Worm (Caenorhabditis elegans) whole organism, L2 larva: ENCODE results near the gene C06E4.1.

Experiments
- F13H6.1 ChIP-seq: sonication (generic microtip); optimal IDR thresholded peaks from 2 replicates; lab custom pipeline; 2016; ENCODE audit warnings: missing genetic modification characterization, missing compliant biosample characterization
- R02D3.7 ChIP-seq: fragments of 150-350 bp; optimal IDR thresholded peaks from 2 replicates; lab custom pipeline; 2014; ENCODE audit warnings: missing biosample characterization, missing genetic modification characterization
- Y55F3AM.14 ChIP-seq: fragments of 200-800 bp; sonication (Bioruptor generic); optimal IDR thresholded peaks from 2 replicates; lab custom pipeline; 2018; ENCODE audit warnings: mild to moderate bottlenecking, missing genetic modification characterization, missing compliant biosample characterization
- ZK546.5 ChIP-seq: sonication (generic microtip); optimal IDR thresholded peaks from 2 replicates; lab custom pipeline; 2017; ENCODE audit warnings: missing biosample characterization, missing genetic modification characterization
- alr-1 ChIP-seq: fragments of 150-350 bp; optimal IDR thresholded peaks from 2 replicates; lab custom pipeline; 2014; ENCODE audit warnings: missing biosample characterization, missing genetic modification characterization
- aly-2 ChIP-seq: fragments of 150-350 bp; optimal IDR thresholded peaks from 2 replicates; lab custom pipeline; 2014; ENCODE audit warnings: missing biosample characterization, missing genetic modification characterization
- ama-1 ChIP-seq: fragments of 150-350 bp; optimal IDR thresholded peaks from 2 replicates; lab custom pipeline; 2018; ENCODE audit warnings: inconsistent platforms
- blmp-1 ChIP-seq: sonication (generic microtip); optimal IDR thresholded peaks from 2 replicates; lab custom pipeline; 2017; ENCODE audit warnings: missing genetic modification characterization, mild to moderate bottlenecking, missing compliant biosample characterization, antibody characterized with exemption, moderate library complexity; ENCODE audit not compliant: insufficient read depth
- ceh-82 ChIP-seq: fragments of 150-350 bp; optimal IDR thresholded peaks from 2 replicates; lab custom pipeline; 2014; ENCODE audit warnings: missing biosample characterization, missing genetic modification characterization
- crh-2 ChIP-seq: sonication (generic microtip); optimal IDR thresholded peaks from 2 replicates; lab custom pipeline; 2017; ENCODE audit warnings: missing biosample characterization, missing genetic modification characterization
- dmd-4 ChIP-seq: sonication (generic microtip); optimal IDR thresholded peaks from 2 replicates; lab custom pipeline; 2017; ENCODE audit warnings: missing biosample characterization, missing genetic modification characterization
- elt-3 ChIP-seq: sonication (generic microtip); optimal IDR thresholded peaks from 2 replicates; lab custom pipeline; 2017; ENCODE audit warnings: missing biosample characterization, missing genetic modification characterization
- fos-1 ChIP-seq: fragments of 150-350 bp; optimal IDR thresholded peaks from 2 replicates; lab custom pipeline; 2014; ENCODE audit warnings: missing biosample characterization, missing genetic modification characterization
- lin-11 ChIP-seq: fragments of 150-350 bp; sonication (generic microtip); optimal IDR thresholded peaks from 2 replicates; lab custom pipeline; 2014; ENCODE audit warnings: missing biosample characterization, missing genetic modification characterization, inconsistent platforms, mixed read lengths
- lin-13 ChIP-seq: fragments of 150-350 bp; optimal IDR thresholded peaks from 2 replicates; lab custom pipeline; 2014; ENCODE audit warnings: missing biosample characterization, missing genetic modification reagents, missing genetic modification characterization
- lin-39 ChIP-seq: fragments of 150-350 bp; optimal IDR thresholded peaks from 2 replicates; lab custom pipeline; 2014; ENCODE audit warnings: missing biosample characterization, missing genetic modification reagents, missing genetic modification characterization
- lsy-2 ChIP-seq, 2 experiments: fragments of 150-350 bp in 1 of 2; sonication (generic microtip) in 1 of 2; optimal IDR thresholded peaks; 2 replicates each; lab custom pipeline; 2014 to 2017; ENCODE audit warnings: missing biosample characterization in 2 of 2, missing genetic modification characterization in 2 of 2
- mab-5 ChIP-seq: fragments of 150-350 bp; optimal IDR thresholded peaks from 2 replicates; lab custom pipeline; 2014; ENCODE audit warnings: missing biosample characterization, missing genetic modification characterization
- mbf-1 ChIP-seq: sonication (generic microtip); optimal IDR thresholded peaks from 2 replicates; lab custom pipeline; 2017; ENCODE audit warnings: missing biosample characterization, missing genetic modification characterization
- mdl-1 ChIP-seq, 2 experiments: fragments of 150-350 bp in 1 of 2; sonication (generic microtip) in 1 of 2; optimal IDR thresholded peaks; 2 replicates each; lab custom pipeline; 2017; ENCODE audit warnings: missing biosample characterization in 2 of 2, missing genetic modification characterization in 2 of 2
- nhr-10 ChIP-seq: sonication (generic microtip); optimal IDR thresholded peaks from 2 replicates; lab custom pipeline; 2017; ENCODE audit warnings: missing biosample characterization, missing genetic modification characterization
- nhr-11 ChIP-seq: fragments of 150-350 bp; optimal IDR thresholded peaks from 2 replicates; lab custom pipeline; 2014; ENCODE audit warnings: missing biosample characterization, missing genetic modification characterization
- nhr-12 ChIP-seq: fragments of 150-350 bp; optimal IDR thresholded peaks from 2 replicates; lab custom pipeline; 2014; ENCODE audit warnings: missing biosample characterization, missing genetic modification characterization
- nhr-129 ChIP-seq: fragments of 150-350 bp; optimal IDR thresholded peaks from 2 replicates; lab custom pipeline; 2014; ENCODE audit warnings: missing biosample characterization, missing genetic modification characterization
- nhr-21 ChIP-seq: fragments of 150-350 bp; optimal IDR thresholded peaks from 2 replicates; lab custom pipeline; 2014; ENCODE audit warnings: missing biosample characterization, missing genetic modification characterization
- nhr-23 ChIP-seq: fragments of 150-350 bp; optimal IDR thresholded peaks from 2 replicates; lab custom pipeline; 2014; ENCODE audit warnings: missing biosample characterization, missing genetic modification reagents, missing genetic modification characterization
- nhr-6 ChIP-seq: fragments of 150-350 bp; optimal IDR thresholded peaks from 2 replicates; lab custom pipeline; 2014; ENCODE audit warnings: missing biosample characterization, missing genetic modification characterization
- nhr-77 ChIP-seq: fragments of 150-350 bp; optimal IDR thresholded peaks from 2 replicates; lab custom pipeline; 2014; ENCODE audit warnings: missing biosample characterization, missing genetic modification characterization
- peb-1 ChIP-seq: fragments of 150-350 bp; optimal IDR thresholded peaks from 2 replicates; lab custom pipeline; 2014; ENCODE audit warnings: missing biosample characterization, missing genetic modification characterization
- skn-1 ChIP-seq: sonication (generic microtip); optimal IDR thresholded peaks from 2 replicates; lab custom pipeline; 2017; ENCODE audit warnings: missing biosample characterization, missing genetic modification characterization
- sma-3 ChIP-seq: sonication (generic microtip); optimal IDR thresholded peaks from 2 replicates; lab custom pipeline; 2016; ENCODE audit warnings: missing genetic modification reagents, missing genetic modification characterization, missing compliant biosample characterization
- unc-55 ChIP-seq: fragments of 150-350 bp; sonication (generic microtip); optimal IDR thresholded peaks from 3 replicates; lab custom pipeline; 2014; ENCODE audit warnings: missing biosample characterization, missing genetic modification reagents, missing genetic modification characterization
- zag-1 ChIP-seq: fragments of 150-350 bp; optimal IDR thresholded peaks from 2 replicates; lab custom pipeline; 2014; ENCODE audit warnings: missing biosample characterization, missing genetic modification characterization
- ztf-1 ChIP-seq: fragments of 200-800 bp; sonication (Bioruptor generic); conservative IDR thresholded peaks from 2 replicates; pipeline ENCODE4 v1.3.6; 2022; ENCODE audit warnings: missing genetic modification characterization, missing compliant biosample characterization
- ztf-11 ChIP-seq: sonication (generic microtip); optimal IDR thresholded peaks from 2 replicates; lab custom pipeline; 2017; ENCODE audit warnings: missing biosample characterization, missing genetic modification characterization

The C06E4.1 gene

ce11 chrIV:7263137-7263536 lies 19.9 kb upstream of the C06E4.1 start, which contains the start of gene glb-2:
Gene glb-2, minus strand, starts transcription at chrIV:7263237.
- TF ChIP-seq nhr-12 (tag; lab: Kevin White, UChicago) (no peak), skn-1 (tag; lab: Kevin White, UChicago) (no peak), lin-13 (no peak), blmp-1 (tag; lab: Kevin White, UChicago) (no peak), dmd-4 (no peak)

- peak; percentile 21 for TF ChIP-seq fos-1 (tag; lab: Kevin White, UChicago)
- TF ChIP-seq nhr-129 (tag; lab: Kevin White, UChicago): peak; percentile 39
- no peak for TF ChIP-seq mbf-1 (tag; lab: Kevin White, UChicago)
- TF ChIP-seq ama-1 (lab: Kevin White, UChicago): no peak
- no peak for TF ChIP-seq peb-1 (tag; lab: Kevin White, UChicago)
- TF ChIP-seq aly-2: no peak
- no peak for TF ChIP-seq nhr-6 (tag; lab: Kevin White, UChicago)
- TF ChIP-seq mdl-1 (tag; optimal IDR thresholded peaks at IDR 0.05; lab: Kevin White, UChicago): no peak
Observed at ce11 chrIV:7274969-7275548, 8.0 kb upstream of the C06E4.1 start.

- TF ChIP-seq R02D3.7 (tag; lab: Kevin White, UChicago): no peak
- no peak for TF ChIP-seq zag-1 (tag; lab: Kevin White, UChicago)
- TF ChIP-seq nhr-12 (tag; lab: Kevin White, UChicago): no peak
- TF ChIP-seq nhr-77 (tag; lab: Kevin White, UChicago): no peak
- TF ChIP-seq blmp-1 (tag; lab: Kevin White, UChicago): no peak
- no peak for TF ChIP-seq Y55F3AM.14 (GFP tag; lab: Kevin White, UChicago)
- TF ChIP-seq mdl-1 (tag; optimal IDR thresholded peaks at IDR 0.05; lab: Kevin White, UChicago): no peak
- no peak for TF ChIP-seq nhr-6 (tag; lab: Kevin White, UChicago)
- no peak for TF ChIP-seq lin-11 (tag; lab: Kevin White, UChicago)
- TF ChIP-seq crh-2 (tag; lab: Kevin White, UChicago): no peak
- TF ChIP-seq nhr-129 (tag; lab: Kevin White, UChicago): no peak
- TF ChIP-seq ztf-1: no peak
- no peak for TF ChIP-seq elt-3 (tag; lab: Kevin White, UChicago)
- TF ChIP-seq nhr-10 (tag; lab: Kevin White, UChicago): no peak
- TF ChIP-seq mab-5 (tag; lab: Kevin White, UChicago): no peak
- no peak for TF ChIP-seq F13H6.1 (tag; lab: Kevin White, UChicago)
Observed at ce11 chrIV:7276661-7277060, 6.4 kb upstream of the C06E4.1 start, which contains the start of gene C06E4.2. Gene C06E4.2, plus strand, starts transcription at chrIV:7276961.

- TF ChIP-seq alr-1 (tag; lab: Kevin White, UChicago) (no peak), nhr-129 (tag; lab: Kevin White, UChicago) (no peak), nhr-23 (tag; lab: Kevin White, UChicago) (no peak), ztf-1 (no peak), blmp-1 (tag; lab: Kevin White, UChicago) (no peak), sma-3 (GFP tag; lab: Kevin White, UChicago) (no peak), nhr-6 (tag; lab: Kevin White, UChicago) (no peak), fos-1 (tag; lab: Kevin White, UChicago) (peak; percentile 66)
Observed at ce11 chrIV:7285839-7286238, 2.8 kb downstream of the C06E4.1 start, which contains the start of gene C06E4.8. Gene C06E4.8, minus strand, starts transcription at chrIV:7285875.

- TF ChIP-seq skn-1 (tag; lab: Kevin White, UChicago) (no peak), nhr-11 (no peak), dmd-4 (no peak), nhr-21 (no peak), unc-55 (GFP tag; lab: Kevin White, UChicago) (no peak), ceh-82 (no peak), ZK546.5 (tag; lab: Kevin White, UChicago) (no peak), lin-39 (tag; lab: Kevin White, UChicago) (no peak), lsy-2 (tag; optimal IDR thresholded peaks at IDR 0.05; lab: Kevin White, UChicago) (no peak), ztf-11 (no peak), R02D3.7 (tag; lab: Kevin White, UChicago) (no peak), lin-13 (no peak)
Observed at ce11 chrIV:7287474-7287873, 4.4 kb downstream of the C06E4.1 start, which contains the start of gene F42C5.3. Gene F42C5.3, minus strand, starts transcription at chrIV:7287574.
